ENCODE assay signal across 4 worm cellular contexts in the genomic region with DNA sequence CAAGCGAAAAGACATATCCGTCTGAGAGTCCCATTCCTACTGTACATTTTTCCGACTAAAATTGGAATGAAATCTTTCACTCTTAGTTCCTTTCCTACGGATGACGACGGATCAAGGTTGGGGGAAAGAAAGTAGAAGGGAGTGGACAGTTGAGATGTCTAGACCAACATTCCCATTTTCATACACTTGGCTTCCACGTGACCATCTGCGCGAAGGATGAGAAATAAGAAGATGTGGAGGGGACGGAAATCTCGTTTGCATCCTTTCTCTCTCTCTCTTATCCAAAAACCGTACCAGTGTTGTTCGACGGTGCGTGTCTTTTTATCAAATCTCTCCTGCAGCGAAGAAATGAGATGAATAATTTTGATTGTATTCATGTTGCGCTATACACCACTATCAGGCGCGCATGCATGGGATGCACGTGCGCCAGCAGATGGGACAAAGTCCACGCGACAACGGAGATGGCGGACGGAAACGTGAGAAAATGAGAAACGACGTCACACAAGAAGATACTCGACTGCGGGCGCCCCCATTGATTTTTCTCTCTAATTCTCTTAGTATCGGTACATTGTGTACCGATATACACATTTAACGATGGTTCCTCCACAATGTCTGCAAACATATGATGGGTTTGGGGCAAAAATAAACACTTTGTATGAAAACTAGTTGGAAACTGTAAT.
TF ChIP-seq lines count a peak whose summit lies in the region.

No protein-coding gene starts in this region.

TF ChIP-seq in whole organism, L2 larva, 48 proteins besides CTCF, POLR2A, EP300 and RAD21 (continues in another document):
- peak; percentile 38 for TF ChIP-seq unc-55 (GFP tag; optimal IDR thresholded peaks at IDR 0.05; lab: Kevin White, UChicago)
- peak; percentile 68 for TF ChIP-seq nhr-6 (tag; optimal IDR thresholded peaks at IDR 0.05; lab: Kevin White, UChicago)
- TF ChIP-seq C34F6.9 (tag; optimal IDR thresholded peaks at IDR 0.05; lab: Kevin White, UChicago) = peak; percentile 80
- TF ChIP-seq elt-3 (tag; optimal IDR thresholded peaks at IDR 0.05; lab: Kevin White, UChicago) = no peak
- TF ChIP-seq lin-39 (tag; optimal IDR thresholded peaks at IDR 0.05; lab: Kevin White, UChicago) = no peak
- TF ChIP-seq dmd-4 (tag; optimal IDR thresholded peaks at IDR 0.05; lab: Kevin White, UChicago) = no peak
- TF ChIP-seq lsy-2 (tag; optimal IDR thresholded peaks at IDR 0.05; lab: Kevin White, UChicago) = peak; percentile 12 to 73
- peak; percentile 79 for TF ChIP-seq fos-1 (tag; optimal IDR thresholded peaks at IDR 0.05; lab: Kevin White, UChicago)
- peak; percentile 29 for TF ChIP-seq zag-1 (tag; optimal IDR thresholded peaks at IDR 0.05; lab: Kevin White, UChicago)
- no peak for TF ChIP-seq R02D3.7 (tag; optimal IDR thresholded peaks at IDR 0.05; lab: Kevin White, UChicago)
- TF ChIP-seq crh-2 (tag; optimal IDR thresholded peaks at IDR 0.05; lab: Kevin White, UChicago) = peak; percentile 94
- TF ChIP-seq blmp-1 (tag; optimal IDR thresholded peaks at IDR 0.05; lab: Kevin White, UChicago; ENCODE audit: insufficient read depth) = peak; percentile 89
- no peak for TF ChIP-seq ZK546.5 (tag; optimal IDR thresholded peaks at IDR 0.05; lab: Kevin White, UChicago)
- TF ChIP-seq sem-4 (tag; optimal IDR thresholded peaks at IDR 0.05; lab: Kevin White, UChicago) = peak; percentile 95
- no peak for TF ChIP-seq alr-1 (tag; optimal IDR thresholded peaks at IDR 0.05; lab: Kevin White, UChicago)
- TF ChIP-seq ztf-4 (tag; optimal IDR thresholded peaks at IDR 0.05; lab: Kevin White, UChicago) = peak; percentile 58
- peak; percentile 100 for TF ChIP-seq mdl-1 (tag; optimal IDR thresholded peaks at IDR 0.05; lab: Kevin White, UChicago)
- no peak for TF ChIP-seq nhr-237 (tag; optimal IDR thresholded peaks at IDR 0.05; lab: Kevin White, UChicago)
- no peak for TF ChIP-seq nhr-11 (tag; optimal IDR thresholded peaks at IDR 0.05; lab: Kevin White, UChicago)
- TF ChIP-seq elt-1 (tag; optimal IDR thresholded peaks at IDR 0.05; lab: Kevin White, UChicago) = no peak
- TF ChIP-seq nhr-25 (tag; optimal IDR thresholded peaks at IDR 0.05; lab: Kevin White, UChicago) = peak; percentile 96

TF ChIP-seq in whole organism, L4 larva, 104 proteins besides CTCF, POLR2A, EP300 and RAD21 (continues in another document):
- TF ChIP-seq sdz-12 (GFP tag; optimal IDR thresholded peaks at IDR 0.05; lab: Kevin White, UChicago) (no peak), tra-1 (GFP tag; IDR thresholded peaks at IDR 0.05; lab: Robert Waterston, UW) (peak; percentile 93), set-16 (GFP tag; IDR thresholded peaks at IDR 0.05; lab: Robert Waterston, UW) (peak; percentile 65), lin-15B (tag; optimal IDR thresholded peaks at IDR 0.05; lab: Kevin White, UChicago) (no peak), ceh-62 (tag; optimal IDR thresholded peaks at IDR 0.05; lab: Kevin White, UChicago) (no peak), ceh-20 (GFP tag; IDR thresholded peaks at IDR 0.05; lab: Robert Waterston, UW) (peak; percentile 89), ama-1 (optimal IDR thresholded peaks at IDR 0.05; lab: Kevin White, UChicago) (no peak), ctbp-1 (GFP tag; IDR thresholded peaks at IDR 0.05; lab: Robert Waterston, UW) (peak; percentile 92), unc-130 (GFP tag; optimal IDR thresholded peaks at IDR 0.05; lab: Kevin White, UChicago) (no peak), lim-7 (GFP tag; IDR thresholded peaks at IDR 0.05; lab: Robert Waterston, UW) (no peak; the same call in 1 of the 2 replicates), mes-2 (tag; optimal IDR thresholded peaks at IDR 0.05; lab: Kevin White, UChicago; ENCODE audit: poor library complexity, severe bottlenecking) (peak; percentile 66), dpl-1 (GFP tag; optimal IDR thresholded peaks at IDR 0.05; lab: Kevin White, UChicago) (peak; percentile 36), unc-39 (tag; optimal IDR thresholded peaks at IDR 0.05; lab: Kevin White, UChicago) (no peak), T20F7.1 (GFP tag; optimal IDR thresholded peaks at IDR 0.05; lab: Kevin White, UChicago) (peak; percentile 65), nhr-111 (GFP tag; optimal IDR thresholded peaks at IDR 0.05; lab: Kevin White, UChicago) (no peak), lin-1 (GFP tag; IDR thresholded peaks at IDR 0.05; lab: Robert Waterston, UW) (peak; percentile 91), egl-27 (tag; optimal IDR thresholded peaks at IDR 0.05; lab: Kevin White, UChicago) (peak; percentile 47), D1046.2 (GFP tag; IDR thresholded peaks at IDR 0.05; lab: Robert Waterston, UW) (no peak), zfp-3 (GFP tag; conservative IDR thresholded peaks at IDR 0.05; lab: Robert Waterston, UW) (peak; percentile 38; the same call in 1 of the 2 replicates), ceh-44 (GFP tag; IDR thresholded peaks at IDR 0.05; lab: Robert Waterston, UW) (no peak), Y5F2A.4 (GFP tag; optimal IDR thresholded peaks at IDR 0.05; lab: Kevin White, UChicago) (no peak)

TF ChIP-seq in whole organism, late embryonic, 69 proteins besides CTCF, POLR2A, EP300 and RAD21 (continues in another document):
- no peak for TF ChIP-seq ceh-48 (tag; optimal IDR thresholded peaks at IDR 0.05; lab: Kevin White, UChicago)
- no peak for TF ChIP-seq nhr-11 (tag; optimal IDR thresholded peaks at IDR 0.05; lab: Kevin White, UChicago)
- peak; percentile 74 for TF ChIP-seq hlh-30 (tag; optimal IDR thresholded peaks at IDR 0.05; lab: Kevin White, UChicago; ENCODE audit: insufficient read depth)
- TF ChIP-seq unc-86 (tag; optimal IDR thresholded peaks at IDR 0.05; lab: Kevin White, UChicago) = no peak
- TF ChIP-seq ceh-34 (tag; optimal IDR thresholded peaks at IDR 0.05; lab: Kevin White, UChicago) = peak; percentile 65
- peak; percentile 38 for TF ChIP-seq K09A11.1 (tag; optimal IDR thresholded peaks at IDR 0.05; lab: Kevin White, UChicago; ENCODE audit: insufficient read depth)
- peak; percentile 4 for TF ChIP-seq ceh-19 (GFP tag; optimal IDR thresholded peaks at IDR 0.05; lab: Kevin White, UChicago)
- peak; percentile 70 for TF ChIP-seq ceh-31 (tag; optimal IDR thresholded peaks at IDR 0.05; lab: Kevin White, UChicago)
- TF ChIP-seq pros-1 (tag; optimal IDR thresholded peaks at IDR 0.05; lab: Kevin White, UChicago) = peak; percentile 62
- peak; percentile 41 for TF ChIP-seq dve-1 (tag; optimal IDR thresholded peaks at IDR 0.05; lab: Kevin White, UChicago)
- peak; percentile 94 for TF ChIP-seq ceh-18 (tag; optimal IDR thresholded peaks at IDR 0.05; lab: Kevin White, UChicago)
- TF ChIP-seq sox-4 (tag; optimal IDR thresholded peaks at IDR 0.05; lab: Kevin White, UChicago) = peak; percentile 1
- TF ChIP-seq tbx-7 (tag; optimal IDR thresholded peaks at IDR 0.05; lab: Kevin White, UChicago) = no peak
- TF ChIP-seq ref-2 (tag; optimal IDR thresholded peaks at IDR 0.05; lab: Kevin White, UChicago) = peak; percentile 85
- TF ChIP-seq sdc-2 (tag; optimal IDR thresholded peaks at IDR 0.05; lab: Kevin White, UChicago) = peak; percentile 3
- peak; percentile 80 for TF ChIP-seq elt-2 (tag; optimal IDR thresholded peaks at IDR 0.05; lab: Kevin White, UChicago)
- TF ChIP-seq ceh-14 (tag; optimal IDR thresholded peaks at IDR 0.05; lab: Kevin White, UChicago) = no peak
- TF ChIP-seq unc-42 (tag; optimal IDR thresholded peaks at IDR 0.05; lab: Kevin White, UChicago) = peak; percentile 69
- peak; percentile 60 for TF ChIP-seq F13H6.1 (tag; optimal IDR thresholded peaks at IDR 0.05; lab: Kevin White, UChicago)
- TF ChIP-seq tbx-2 (tag; optimal IDR thresholded peaks at IDR 0.05; lab: Kevin White, UChicago) = peak; percentile 73
- peak; percentile 41 for TF ChIP-seq T23F11.4 (GFP tag; optimal IDR thresholded peaks at IDR 0.05; lab: Kevin White, UChicago)
- peak; percentile 92 for TF ChIP-seq rnt-1 (tag; optimal IDR thresholded peaks at IDR 0.05; lab: Kevin White, UChicago)
- no peak for TF ChIP-seq npax-4 (tag; optimal IDR thresholded peaks at IDR 0.05; lab: Kevin White, UChicago)

TF ChIP-seq in whole organism, mixed stage, embryonic, 35 proteins besides CTCF, POLR2A, EP300 and RAD21 (continues in another document):
- TF ChIP-seq lin-13 (tag; optimal IDR thresholded peaks at IDR 0.05; lab: Kevin White, UChicago) (peak; percentile 14), ham-2 (GFP tag; optimal IDR thresholded peaks at IDR 0.05; lab: Kevin White, UChicago) (peak; percentile 62), ztf-11 (tag; optimal IDR thresholded peaks at IDR 0.05; lab: Kevin White, UChicago) (no peak), sem-2 (GFP tag; optimal IDR thresholded peaks at IDR 0.05; lab: Kevin White, UChicago) (peak; percentile 22), M03D4.4 (tag; optimal IDR thresholded peaks at IDR 0.05; lab: Kevin White, UChicago) (no peak), lsy-2 (tag; optimal IDR thresholded peaks at IDR 0.05; lab: Kevin White, UChicago) (no peak), lin-32 (GFP tag; optimal IDR thresholded peaks at IDR 0.05; lab: Kevin White, UChicago) (no peak), unc-120 (tag; optimal IDR thresholded peaks at IDR 0.05; lab: Kevin White, UChicago; ENCODE audit: poor library complexity, severe bottlenecking) (peak; percentile 58), mab-5 (tag; optimal IDR thresholded peaks at IDR 0.05; lab: Kevin White, UChicago) (no peak), nhr-2 (tag; optimal IDR thresholded peaks at IDR 0.05; lab: Kevin White, UChicago) (no peak), sptf-1 (tag; optimal IDR thresholded peaks at IDR 0.05; lab: Kevin White, UChicago) (no peak), nhr-28 (tag; optimal IDR thresholded peaks at IDR 0.05; lab: Kevin White, UChicago) (no peak), mep-1 (tag; optimal IDR thresholded peaks at IDR 0.05; lab: Kevin White, UChicago) (peak; percentile 35), elt-1 (tag; optimal IDR thresholded peaks at IDR 0.05; lab: Kevin White, UChicago; ENCODE audit: borderline replicate concordance, insufficient read depth) (peak; percentile 88), unc-62 (GFP tag; optimal IDR thresholded peaks at IDR 0.05; lab: Kevin White, UChicago) (peak; percentile 69), snpc-4 (tag; optimal IDR thresholded peaks at IDR 0.05; lab: Kevin White, UChicago) (no peak), nhr-12 (tag; optimal IDR thresholded peaks at IDR 0.05; lab: Kevin White, UChicago) (no peak), mls-2 (tag; optimal IDR thresholded peaks at IDR 0.05; lab: Kevin White, UChicago) (peak; percentile 18), tbx-8 (GFP tag; optimal IDR thresholded peaks at IDR 0.05; lab: Kevin White, UChicago) (no peak), nhr-76 (tag; optimal IDR thresholded peaks at IDR 0.05; lab: Kevin White, UChicago) (no peak), drap-1 (GFP tag; optimal IDR thresholded peaks at IDR 0.05; lab: Kevin White, UChicago) (no peak), elt-3 (tag; optimal IDR thresholded peaks at IDR 0.05; lab: Kevin White, UChicago) (peak; percentile 92), zip-8 (tag; optimal IDR thresholded peaks at IDR 0.05; lab: Kevin White, UChicago) (no peak), ceh-43 (GFP tag; optimal IDR thresholded peaks at IDR 0.05; lab: Kevin White, UChicago) (no peak), nhr-237 (tag; optimal IDR thresholded peaks at IDR 0.05; lab: Kevin White, UChicago) (peak; percentile 38), ces-1 (GFP tag; optimal IDR thresholded peaks at IDR 0.05; lab: Kevin White, UChicago) (peak; percentile 55), blmp-1 (tag; optimal IDR thresholded peaks at IDR 0.05; lab: Kevin White, UChicago) (peak; percentile 37)
